Comparison of ENCODE assay signal across 2 fruit fly cellular contexts in the genomic region with DNA sequence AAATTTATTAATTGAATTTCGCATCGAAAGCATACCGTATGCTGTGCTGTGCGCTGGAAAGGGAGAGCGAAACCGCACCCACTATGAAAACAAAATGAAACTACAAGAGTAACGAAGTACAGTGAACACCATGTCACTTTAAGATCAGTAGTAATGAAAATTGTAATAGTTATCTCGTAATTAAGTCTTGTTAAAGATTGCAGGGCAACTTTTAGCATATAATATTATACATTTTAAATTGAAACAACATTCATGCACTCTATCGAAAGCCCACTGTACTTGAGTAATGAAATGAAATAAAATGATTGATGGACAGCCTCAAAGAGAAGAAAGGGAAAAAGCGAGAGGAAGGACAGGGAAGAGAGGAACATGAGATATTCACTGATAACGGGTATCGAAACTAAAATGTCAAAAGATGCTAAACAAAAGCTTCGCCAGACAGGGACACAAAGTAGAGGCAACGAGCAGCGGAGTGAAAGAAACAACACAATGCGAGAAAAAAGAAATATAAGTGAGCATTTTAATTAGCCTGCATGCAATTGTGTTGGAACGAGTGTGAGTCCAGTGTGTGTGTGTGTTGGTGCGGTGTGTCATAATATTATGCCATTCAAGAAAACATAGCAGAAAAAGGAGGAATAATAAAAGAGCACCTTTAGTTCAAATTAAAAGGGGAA.
A peak's percentile ranks its signal among the peaks of the same experiment; 100 is the strongest.
TF ChIP-seq lines count a peak whose summit lies in the region.

No protein-coding gene starts in this region.

TF ChIP-seq in whole organism, embryonic, 481 proteins besides CTCF, POLR2A, EP300 and RAD21 (continued from another document and continues in another):
- peak; percentile 61 for TF ChIP-seq CG4424 (GFP tag; optimal IDR thresholded peaks at IDR 0.05; lab: Kevin White, UChicago)
- TF ChIP-seq CG11093 (GFP tag; IDR thresholded peaks at IDR 0.05; lab: Robert Waterston, UW): peak; percentile 41; the same call in 1 of the 3 replicates
- no peak for TF ChIP-seq p53 (GFP tag; optimal IDR thresholded peaks at IDR 0.05; lab: Kevin White, UChicago)
- TF ChIP-seq CG31365 (tag; optimal IDR thresholded peaks at IDR 0.05; lab: Kevin White, UChicago): peak; percentile 7
- peak; percentile 21 for TF ChIP-seq BtbVII (GFP tag; optimal IDR thresholded peaks at IDR 0.05; lab: Kevin White, UChicago)
- TF ChIP-seq trem (tag; optimal IDR thresholded peaks at IDR 0.05; lab: Kevin White, UChicago): peak; percentile 2
- TF ChIP-seq CG17568 (GFP tag; optimal IDR thresholded peaks at IDR 0.05; lab: Kevin White, UChicago): peak; percentile 60
- peak; percentile 38 for TF ChIP-seq pnt (GFP tag; optimal IDR thresholded peaks at IDR 0.05; lab: Kevin White, UChicago)
- TF ChIP-seq tna (GFP tag; IDR thresholded peaks at IDR 0.05; lab: Robert Waterston, UW; ENCODE audit: partially characterized antibody): no peak
- peak; percentile 32 for TF ChIP-seq CG9609 (GFP tag; optimal IDR thresholded peaks at IDR 0.05; lab: Kevin White, UChicago)
- no peak for TF ChIP-seq fd102C (GFP tag; optimal IDR thresholded peaks at IDR 0.05; lab: Kevin White, UChicago)
- TF ChIP-seq bsh (GFP tag; optimal IDR thresholded peaks at IDR 0.05; lab: Kevin White, UChicago): peak; percentile 64 to 85
- peak; percentile 78 for TF ChIP-seq CG5953 (GFP tag; IDR thresholded peaks at IDR 0.05; lab: Robert Waterston, UW)
- peak; percentile 29 for TF ChIP-seq CG6683 (GFP tag; optimal IDR thresholded peaks at IDR 0.05; lab: Kevin White, UChicago)
- no peak for TF ChIP-seq CG6791 (GFP tag; IDR thresholded peaks at IDR 0.05; lab: Robert Waterston, UW; ENCODE audit: partially characterized antibody)
- TF ChIP-seq lmd (GFP tag; IDR thresholded peaks at IDR 0.05; lab: Robert Waterston, UW): peak; percentile 80
- TF ChIP-seq otp (GFP tag; IDR thresholded peaks at IDR 0.05; lab: Robert Waterston, UW): peak; percentile 74; the same call in 2 of the 3 replicates
- no peak for TF ChIP-seq Sry-β (GFP tag; optimal IDR thresholded peaks at IDR 0.05; lab: Kevin White, UChicago)
- TF ChIP-seq unc-4 (GFP tag; IDR thresholded peaks at IDR 0.05; lab: Robert Waterston, UW; ENCODE audit: partially characterized antibody): no peak
- TF ChIP-seq prd (optimal IDR thresholded peaks at IDR 0.05; lab: Kevin White, UChicago): no peak
- TF ChIP-seq prd (GFP tag; IDR thresholded peaks at IDR 0.05; lab: Robert Waterston, UW): peak; percentile 83
- TF ChIP-seq Max (GFP tag; optimal IDR thresholded peaks at IDR 0.05; lab: Kevin White, UChicago): peak; percentile 27
- TF ChIP-seq CG2712 (tag; optimal IDR thresholded peaks at IDR 0.05; lab: Kevin White, UChicago): peak; percentile 87
- peak; percentile 33 for TF ChIP-seq CG12744 (GFP tag; optimal IDR thresholded peaks at IDR 0.05; lab: Kevin White, UChicago)
- peak; percentile 50 for TF ChIP-seq odd (GFP tag; optimal IDR thresholded peaks at IDR 0.05; lab: Kevin White, UChicago)
- TF ChIP-seq Dll (GFP tag; IDR thresholded peaks at IDR 0.05; lab: Robert Waterston, UW; ENCODE audit: partially characterized antibody): no peak
- TF ChIP-seq CG42726 (GFP tag; IDR thresholded peaks at IDR 0.05; lab: Robert Waterston, UW; ENCODE audit: partially characterized antibody): no peak
- TF ChIP-seq Sin3A (optimal IDR thresholded peaks at IDR 0.05; lab: Kevin White, UChicago): no peak
- peak; percentile 67 for TF ChIP-seq CrebB (tag; optimal IDR thresholded peaks at IDR 0.05; lab: Kevin White, UChicago)
- no peak for TF ChIP-seq CG31224 (GFP tag; IDR thresholded peaks at IDR 0.05; lab: Robert Waterston, UW)
- peak; percentile 94 for TF ChIP-seq Med (GFP tag; lab: Kevin White, UChicago)
- peak; percentile 67; the same call in 1 of the 3 replicates for TF ChIP-seq C15 (GFP tag; IDR thresholded peaks at IDR 0.05; lab: Robert Waterston, UW)
- TF ChIP-seq NfI (GFP tag; optimal IDR thresholded peaks at IDR 0.05; lab: Kevin White, UChicago): peak; percentile 71
- TF ChIP-seq aop (GFP tag; IDR thresholded peaks at IDR 0.05; lab: Robert Waterston, UW): no peak
- TF ChIP-seq CG30403 (GFP tag; optimal IDR thresholded peaks at IDR 0.05; lab: Kevin White, UChicago): peak; percentile 80
- TF ChIP-seq CG10462 (GFP tag; optimal IDR thresholded peaks at IDR 0.05; lab: Kevin White, UChicago): peak; percentile 24
- TF ChIP-seq zen2 (GFP tag; IDR thresholded peaks at IDR 0.05; lab: Robert Waterston, UW; ENCODE audit: partially characterized antibody): no peak
- peak; percentile 21 for TF ChIP-seq CG8359 (GFP tag; optimal IDR thresholded peaks at IDR 0.05; lab: Kevin White, UChicago; ENCODE audit: borderline replicate concordance)
- TF ChIP-seq Scr (GFP tag; IDR thresholded peaks at IDR 0.05; lab: Robert Waterston, UW; ENCODE audit: partially characterized antibody): no peak
- peak; percentile 76 for TF ChIP-seq CG11247 (GFP tag; IDR thresholded peaks at IDR 0.05; lab: Robert Waterston, UW)
- no peak for TF ChIP-seq eyg (GFP tag; optimal IDR thresholded peaks at IDR 0.05; lab: Kevin White, UChicago)
- TF ChIP-seq oc (tag; optimal IDR thresholded peaks at IDR 0.05; lab: Kevin White, UChicago): peak; percentile 81
- peak; percentile 67 for TF ChIP-seq CG14050 (GFP tag; IDR thresholded peaks at IDR 0.05; lab: Robert Waterston, UW)
- peak; percentile 77 for TF ChIP-seq ara (GFP tag; IDR thresholded peaks at IDR 0.05; lab: Robert Waterston, UW)
- TF ChIP-seq mam (GFP tag; optimal IDR thresholded peaks at IDR 0.05; lab: Kevin White, UChicago): peak; percentile 72
- 0 out of 2 replicates have a peak, but pooled peaks have one; percentile 19 for TF ChIP-seq cas (GFP tag; IDR thresholded peaks at IDR 0.05; lab: Robert Waterston, UW)
- TF ChIP-seq CG4328 (GFP tag; optimal IDR thresholded peaks at IDR 0.05; lab: Kevin White, UChicago): no peak
- TF ChIP-seq CG2120 (GFP tag; optimal IDR thresholded peaks at IDR 0.05; lab: Kevin White, UChicago): peak; percentile 88
- TF ChIP-seq HLH4C (GFP tag; IDR thresholded peaks at IDR 0.05; lab: Robert Waterston, UW; ENCODE audit: partially characterized antibody): no peak
- TF ChIP-seq CG12104 (GFP tag; optimal IDR thresholded peaks at IDR 0.05; lab: Kevin White, UChicago): peak; percentile 22
- TF ChIP-seq fru (optimal IDR thresholded peaks at IDR 0.05; lab: Kevin White, UChicago): no peak
- TF ChIP-seq CoRest (tag; optimal IDR thresholded peaks at IDR 0.05; lab: Kevin White, UChicago): peak; percentile 77
- peak; percentile 81 for TF ChIP-seq CG14014 (GFP tag; IDR thresholded peaks at IDR 0.05; lab: Robert Waterston, UW)
- TF ChIP-seq BEAF-32 (GFP tag; optimal IDR thresholded peaks at IDR 0.05; lab: Kevin White, UChicago): no peak
- TF ChIP-seq tap (tag; optimal IDR thresholded peaks at IDR 0.05; lab: Kevin White, UChicago): peak; percentile 74
- 0 out of 2 replicates have a peak, but pooled peaks have one; percentile 20 for TF ChIP-seq CG10959 (GFP tag; IDR thresholded peaks at IDR 0.05; lab: Robert Waterston, UW)
- peak; percentile 7 for TF ChIP-seq tx (GFP tag; optimal IDR thresholded peaks at IDR 0.05; lab: Kevin White, UChicago)
- TF ChIP-seq sens (GFP tag; lab: Kevin White, UChicago): peak; percentile 96
- TF ChIP-seq CG11560 (tag; IDR thresholded peaks at IDR 0.05; lab: Robert Waterston, UW): 0 out of 3 replicates have a peak, but pooled peaks have one; percentile 43
- no peak for TF ChIP-seq amos (GFP tag; IDR thresholded peaks at IDR 0.05; lab: Robert Waterston, UW; ENCODE audit: partially characterized antibody)

TF ChIP-seq in whole organism, prepupa, 60 proteins besides CTCF, POLR2A, EP300 and RAD21 (continued from another document):
- TF ChIP-seq Hr38 (GFP tag; optimal IDR thresholded peaks at IDR 0.05; lab: Kevin White, UChicago) (no peak), salr (GFP tag; optimal IDR thresholded peaks at IDR 0.05; lab: Kevin White, UChicago) (peak; percentile 80 to 82), CG10669 (GFP tag; optimal IDR thresholded peaks at IDR 0.05; lab: Kevin White, UChicago) (peak; percentile 83), CG31627 (GFP tag; optimal IDR thresholded peaks at IDR 0.05; lab: Kevin White, UChicago) (peak; percentile 94), CG34406 (GFP tag; optimal IDR thresholded peaks at IDR 0.05; lab: Kevin White, UChicago) (peak; percentile 95), fkh (GFP tag; optimal IDR thresholded peaks at IDR 0.05; lab: Kevin White, UChicago) (peak; percentile 18), CG16779 (tag; optimal IDR thresholded peaks at IDR 0.05; lab: Kevin White, UChicago) (peak; percentile 71), CG3919 (GFP tag; optimal IDR thresholded peaks at IDR 0.05; lab: Kevin White, UChicago) (peak; percentile 84), fd59A (GFP tag; optimal IDR thresholded peaks at IDR 0.05; lab: Kevin White, UChicago) (peak; percentile 81), Sox14 (GFP tag; optimal IDR thresholded peaks at IDR 0.05; lab: Kevin White, UChicago) (peak; percentile 92), pdm3 (GFP tag; optimal IDR thresholded peaks at IDR 0.05; lab: Kevin White, UChicago) (peak; percentile 95), Hr4 (GFP tag; optimal IDR thresholded peaks at IDR 0.05; lab: Kevin White, UChicago) (peak; percentile 92)
